Fruit fly (Drosophila melanogaster) whole organism, wandering third instar larva: ENCODE measurements around the gene CG11920.
A peak's percentile ranks its signal among the peaks of the same experiment; 100 is the strongest.

ENCODE experiments used
- CG9705 ChIP-seq: fragments of 200-800 bp; sonication (Bioruptor generic); optimal IDR thresholded peaks from 2 replicates; lab custom pipeline; 2018; ENCODE audit warnings: missing biosample characterization, mild to moderate bottlenecking, missing genetic modification characterization
- CrebA ChIP-seq: fragments of 200-800 bp; sonication (Bioruptor generic); optimal IDR thresholded peaks from 2 replicates; lab custom pipeline; 2016; ENCODE audit warnings: missing biosample characterization, mild to moderate bottlenecking, missing genetic modification characterization, borderline replicate concordance
- Dif ChIP-seq: fragments of 200-275, 200-300 bp; sonication (Bioruptor generic); optimal IDR thresholded peaks from 2 replicates; lab custom pipeline; 2018; ENCODE audit warnings: missing biosample characterization, missing genetic modification characterization; ENCODE audit not compliant: partially characterized antibody
- GATAd ChIP-seq: sonication (Bioruptor generic); optimal IDR thresholded peaks from 2 replicates; lab custom pipeline; 2016; ENCODE audit warnings: missing biosample characterization, missing genetic modification characterization
- Hr83 ChIP-seq: fragments of 200-300 bp; sonication (Bioruptor generic); optimal IDR thresholded peaks from 2 replicates; lab custom pipeline; 2016; ENCODE audit warnings: missing biosample characterization, mild to moderate bottlenecking, missing genetic modification characterization, moderate library complexity; ENCODE audit not compliant: poor library complexity, severe bottlenecking
- Jra ChIP-seq: sonication (Bioruptor generic); optimal IDR thresholded peaks from 2 replicates; lab custom pipeline; 2016; ENCODE audit warnings: missing biosample characterization, missing genetic modification characterization
- Mio ChIP-seq: sonication (Bioruptor generic); optimal IDR thresholded peaks from 2 replicates; lab custom pipeline; 2016; ENCODE audit warnings: missing biosample characterization, missing genetic modification characterization
- Myc ChIP-seq: fragments of >200 bp; optimal IDR thresholded peaks from 2 replicates; lab custom pipeline; 2017
- N ChIP-seq: fragments of >200 bp; optimal IDR thresholded peaks from 2 replicates; lab custom pipeline; 2018; ENCODE audit warnings: missing biosample characterization, missing external identifiers, missing genetic modification characterization
- OdsH ChIP-seq: fragments of 200-800 bp; sonication (Bioruptor generic); optimal IDR thresholded peaks from 2 replicates; lab custom pipeline; 2016; ENCODE audit warnings: missing biosample characterization, mild to moderate bottlenecking, missing genetic modification characterization
- Rel ChIP-seq, 2 experiments: fragments of 200-800 bp; sonication (Bioruptor generic) in 1 of 2; optimal IDR thresholded peaks; 2 replicates in 1 of 2; 3 replicates in 1 of 2; lab custom pipeline; 2016 to 2019; ENCODE audit warnings: mild to moderate bottlenecking in 2 of 2, missing biosample characterization in 2 of 2, missing genetic modification characterization in 2 of 2, moderate library complexity in 1 of 2
- Vsx2 ChIP-seq: fragments of 200-300, 225-300 bp; sonication (Bioruptor generic); optimal IDR thresholded peaks from 2 replicates; lab custom pipeline; 2018; ENCODE audit warnings: missing biosample characterization, missing genetic modification characterization; ENCODE audit not compliant: partially characterized antibody
- br ChIP-seq: fragments of 200-800 bp; sonication (Bioruptor generic); optimal IDR thresholded peaks from 2 replicates; lab custom pipeline; 2016; ENCODE audit warnings: missing biosample characterization, missing genetic modification characterization
- brk ChIP-seq: fragments of 200-800 bp; sonication (Bioruptor generic); optimal IDR thresholded peaks from 2 replicates; lab custom pipeline; 2016; ENCODE audit warnings: missing biosample characterization, mild to moderate bottlenecking, missing genetic modification characterization
- dl ChIP-seq, 2 experiments: fragments of 175-275, 200-275 bp in 1 of 2; fragments of 200-275 bp in 1 of 2; sonication (Bioruptor generic); optimal IDR thresholded peaks; lab custom pipeline; 2018; ENCODE audit warnings: mild to moderate bottlenecking in 2 of 2, missing biosample characterization in 2 of 2, missing genetic modification characterization in 2 of 2, moderate library complexity in 2 of 2; ENCODE audit not compliant: partially characterized antibody in 2 of 2, insufficient read depth in 1 of 2
- dmrt93B ChIP-seq: fragments of 200-800 bp; sonication (Bioruptor generic); optimal IDR thresholded peaks from 2 replicates; lab custom pipeline; 2018; ENCODE audit warnings: missing biosample characterization, mild to moderate bottlenecking, missing genetic modification characterization
- dsf ChIP-seq: sonication (Bioruptor generic); optimal IDR thresholded peaks from 2 replicates; lab custom pipeline; 2016; ENCODE audit warnings: missing biosample characterization, missing genetic modification characterization, borderline replicate concordance
- ey ChIP-seq: fragments of 200-800 bp; sonication (Bioruptor generic); optimal IDR thresholded peaks from 2 replicates; lab custom pipeline; 2016; ENCODE audit warnings: missing biosample characterization, missing genetic modification characterization
- foxo ChIP-seq, 2 experiments: fragments of 200-800 bp; sonication (Bioruptor generic); optimal IDR thresholded peaks; 2 replicates in 1 of 2; 3 replicates in 1 of 2; lab custom pipeline; 2016 to 2017; ENCODE audit warnings: missing biosample characterization in 2 of 2, missing genetic modification characterization in 2 of 2
- fru ChIP-seq: fragments of 200-800 bp; sonication (Bioruptor generic); optimal IDR thresholded peaks from 3 replicates; lab custom pipeline; 2016; ENCODE audit warnings: missing biosample characterization, mild to moderate bottlenecking, missing genetic modification characterization
- h ChIP-seq: fragments of 200-800 bp; sonication (Bioruptor generic); optimal IDR thresholded peaks from 3 replicates; lab custom pipeline; 2016; ENCODE audit warnings: missing biosample characterization, mild to moderate bottlenecking, missing genetic modification characterization
- lola ChIP-seq: fragments of >200 bp; optimal IDR thresholded peaks from 2 replicates; lab custom pipeline; 2017; ENCODE audit warnings: missing biosample characterization, missing genetic modification characterization
- pan ChIP-seq: fragments of >200 bp; optimal IDR thresholded peaks from 2 replicates; lab custom pipeline; 2017
- rgr ChIP-seq: fragments of 200-800 bp; sonication (Bioruptor generic); optimal IDR thresholded peaks from 3 replicates; lab custom pipeline; 2016; ENCODE audit warnings: missing biosample characterization, mild to moderate bottlenecking, missing genetic modification characterization
- sage ChIP-seq: fragments of 200-800 bp; sonication (Bioruptor generic); optimal IDR thresholded peaks from 2 replicates; lab custom pipeline; 2016; ENCODE audit warnings: missing biosample characterization, mild to moderate bottlenecking, missing genetic modification characterization
- sv ChIP-seq: fragments of 200-800 bp; sonication (Bioruptor generic); optimal IDR thresholded peaks from 3 replicates; lab custom pipeline; 2016; ENCODE audit warnings: missing biosample characterization, missing genetic modification characterization
- tai ChIP-seq: sonication (Bioruptor generic); optimal IDR thresholded peaks from 2 replicates; lab custom pipeline; 2016; ENCODE audit warnings: missing biosample characterization, missing genetic modification characterization
- usp ChIP-seq: fragments of >200 bp; optimal IDR thresholded peaks from 2 replicates; lab custom pipeline; 2017; ENCODE audit warnings: missing biosample characterization, missing genetic modification characterization
- woc ChIP-seq: sonication (Bioruptor generic); optimal IDR thresholded peaks from 2 replicates; lab custom pipeline; 2016; ENCODE audit warnings: missing biosample characterization, mild to moderate bottlenecking, missing genetic modification characterization

Gene CG11920

DNA sequence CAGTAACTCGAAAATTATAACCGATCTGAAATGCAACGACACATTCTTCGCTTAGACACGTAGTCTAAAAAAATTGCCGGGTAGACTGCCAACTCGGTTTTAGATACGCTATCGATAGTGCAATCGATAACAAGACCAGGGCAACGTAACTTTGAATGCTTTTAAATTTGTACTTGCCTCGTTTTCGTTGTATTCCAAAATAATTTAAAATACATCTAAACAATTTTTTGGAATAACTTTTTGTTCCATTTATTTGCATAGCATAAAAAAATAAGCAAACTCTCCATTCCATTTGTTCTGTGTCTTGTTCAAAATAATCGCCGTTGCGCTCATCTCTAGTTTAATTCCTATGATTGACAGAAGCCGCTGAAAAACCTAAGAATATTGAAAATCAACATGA, 5.1 kb upstream of the CG11920 start, which contains the start of the genes Stt3B and CG11839 (continued):
- TF ChIP-seq sage (GFP tag; lab: Kevin White, UChicago), result peak; percentile 2
- TF ChIP-seq Jra (GFP tag; lab: Kevin White, UChicago), result peak; percentile 91
- TF ChIP-seq brk (GFP tag; lab: Kevin White, UChicago), result no peak

DNA sequence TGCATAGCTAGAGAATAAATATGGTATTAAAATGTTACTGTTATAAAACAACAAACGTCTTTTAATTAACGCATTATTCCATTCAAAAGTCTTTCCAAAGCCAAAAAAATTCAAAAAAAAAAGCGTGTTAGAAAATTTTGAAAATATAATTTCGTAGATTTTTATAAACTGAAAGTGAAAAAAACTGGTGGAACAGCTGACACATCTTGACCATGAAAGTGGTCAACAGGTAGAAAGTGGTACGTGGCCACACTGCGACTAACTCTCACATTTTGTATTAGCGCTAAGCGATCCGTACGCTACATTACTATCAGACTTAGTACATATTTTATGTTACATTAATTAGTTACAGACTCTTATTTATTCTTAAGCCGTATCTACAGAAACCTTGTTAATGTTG, 3.8 kb upstream of the CG11920 start, which contains the start of gene CG11836:
Gene CG11836, plus strand, starts transcription at position 256 of the 400 bp plus-strand sequence.
- no peak for TF ChIP-seq Rel (GFP tag; optimal IDR thresholded peaks at IDR 0.05; lab: Kevin White, UChicago)
- TF ChIP-seq Rel (tag; optimal IDR thresholded peaks at IDR 0.05; lab: Kevin White, UChicago), result no peak
- no peak for TF ChIP-seq N (GFP tag; lab: Kevin White, UChicago)
- TF ChIP-seq OdsH (GFP tag; lab: Kevin White, UChicago), result no peak
- TF ChIP-seq h (GFP tag; lab: Kevin White, UChicago), result no peak
- TF ChIP-seq ey (GFP tag; lab: Kevin White, UChicago), result no peak
- no peak for TF ChIP-seq lola (GFP tag; lab: Kevin White, UChicago)
- no peak for TF ChIP-seq Vsx2 (GFP tag; lab: Kevin White, UChicago)
- TF ChIP-seq foxo (GFP tag; optimal IDR thresholded peaks at IDR 0.05; lab: Kevin White, UChicago), result no peak
- no peak for TF ChIP-seq CrebA (GFP tag; lab: Kevin White, UChicago)
- TF ChIP-seq CG9705, result no peak
- no peak for TF ChIP-seq pan (lab: Kevin White, UChicago)

DNA sequence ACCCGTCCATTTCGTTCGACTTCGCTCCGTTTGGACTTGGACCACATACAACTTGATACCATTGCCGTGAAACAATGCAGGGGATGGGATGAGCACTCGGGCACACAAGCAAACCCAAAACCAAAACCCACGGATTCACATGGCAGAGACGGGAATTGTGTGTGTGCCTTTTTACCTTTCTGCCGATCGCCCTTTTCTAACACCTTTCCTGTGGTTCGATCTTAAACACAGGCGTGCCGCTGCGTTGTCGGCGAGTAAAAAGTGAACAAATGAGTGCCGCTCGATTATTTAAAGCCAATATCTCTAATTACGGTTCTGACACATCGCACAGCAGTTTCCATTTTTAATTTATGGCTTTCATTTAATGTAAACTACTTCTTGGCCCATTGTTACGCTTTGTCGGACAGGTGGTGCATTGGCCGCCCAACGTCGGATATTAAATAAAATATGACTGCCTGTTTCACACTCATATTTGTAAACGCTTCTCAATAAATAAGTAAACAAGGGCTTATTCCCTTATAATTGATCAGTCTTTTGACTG, 2.7 kb downstream of the CG11920 start:
- TF ChIP-seq Mio (GFP tag; lab: Kevin White, UChicago) (no peak), pan (lab: Kevin White, UChicago) (no peak), ey (GFP tag; lab: Kevin White, UChicago) (no peak), dmrt93B (GFP tag; lab: Kevin White, UChicago) (no peak)
- TF ChIP-seq, all 38 proteins: peak for 0

DNA sequence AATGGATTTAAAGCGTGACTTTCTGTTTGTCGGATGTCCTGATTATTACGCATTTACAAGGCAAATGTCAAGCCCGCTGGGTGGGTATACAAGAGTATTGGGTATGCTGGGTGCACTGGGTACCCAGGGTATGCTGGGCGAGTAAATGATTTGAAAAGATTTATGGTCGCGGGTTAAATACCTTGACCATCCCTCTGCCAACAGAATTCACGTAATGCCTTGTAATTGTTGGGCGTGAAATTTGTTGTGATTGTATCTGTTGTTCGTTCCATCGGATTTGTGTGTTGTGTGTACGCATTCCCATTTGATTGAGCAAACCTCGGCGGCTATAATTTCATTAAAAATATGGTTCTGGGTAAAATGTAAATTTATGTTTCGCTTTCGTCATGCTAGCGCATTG, 4.0 kb downstream of the CG11920 start:
- no peak for TF ChIP-seq Dif (GFP tag; lab: Kevin White, UChicago)
- TF ChIP-seq Myc (lab: Kevin White, UChicago), result no peak
- TF ChIP-seq rgr (GFP tag; lab: Kevin White, UChicago), result no peak
- TF ChIP-seq OdsH (GFP tag; lab: Kevin White, UChicago), result no peak
- TF ChIP-seq, all 38 proteins: peak for 0

DNA sequence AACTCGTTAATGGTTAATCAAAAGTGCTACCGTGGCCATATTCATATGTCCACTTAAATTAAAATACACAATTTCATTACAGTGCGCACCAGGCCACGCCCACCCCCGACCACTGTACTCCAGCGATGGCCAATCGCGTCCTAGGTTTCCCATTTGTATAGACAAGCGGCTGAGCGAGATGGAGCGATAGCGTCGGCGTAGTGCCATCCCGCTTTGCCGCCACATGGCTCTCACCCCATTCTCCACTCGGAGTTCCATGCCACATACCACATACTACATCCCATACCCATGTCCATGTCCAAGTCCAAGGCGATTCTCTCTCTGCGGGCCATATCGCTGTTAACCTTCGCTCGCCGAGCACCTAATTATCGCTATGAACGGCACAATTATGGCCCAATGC, 5.8 kb downstream of the CG11920 start:
- TF ChIP-seq Dif (GFP tag; lab: Kevin White, UChicago) (peak; percentile 40), tai (GFP tag; lab: Kevin White, UChicago) (no peak), Hr83 (GFP tag; lab: Kevin White, UChicago) (peak; percentile 57), usp (no peak)

DNA sequence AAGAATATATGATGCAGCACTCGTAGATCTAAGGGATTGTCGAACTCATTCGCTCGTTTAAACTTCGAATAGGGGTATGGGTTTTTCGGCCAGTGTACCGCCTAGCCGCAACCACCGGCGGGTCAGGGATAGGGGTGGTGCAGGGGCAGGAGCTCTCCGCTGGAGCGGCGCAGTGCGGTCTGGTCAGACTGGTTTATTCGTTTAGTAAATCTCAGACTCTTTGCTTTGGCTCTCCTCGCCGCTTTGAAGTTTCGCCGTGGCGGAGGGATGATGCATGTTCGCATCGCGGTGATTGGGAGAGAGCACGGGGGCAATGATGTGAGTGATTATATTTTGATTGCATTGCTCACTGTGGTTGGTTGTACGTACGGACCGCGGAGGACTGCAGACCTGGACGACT, 7.7 kb downstream of the CG11920 start, which contains the start of gene fd96Ca:
Gene fd96Ca, plus strand, starts transcription at position 337 of the 400 bp plus-strand sequence.
- no peak for TF ChIP-seq OdsH (GFP tag; lab: Kevin White, UChicago)
- no peak for TF ChIP-seq br (GFP tag; lab: Kevin White, UChicago)
- TF ChIP-seq Dif (GFP tag; lab: Kevin White, UChicago), result peak; percentile 38
- TF ChIP-seq dsf (GFP tag; lab: Kevin White, UChicago), result no peak
- TF ChIP-seq Vsx2 (GFP tag; lab: Kevin White, UChicago), result peak; percentile 67
- TF ChIP-seq woc (GFP tag; lab: Kevin White, UChicago), result peak; percentile 38
- no peak for TF ChIP-seq fru (GFP tag; lab: Kevin White, UChicago)

DNA sequence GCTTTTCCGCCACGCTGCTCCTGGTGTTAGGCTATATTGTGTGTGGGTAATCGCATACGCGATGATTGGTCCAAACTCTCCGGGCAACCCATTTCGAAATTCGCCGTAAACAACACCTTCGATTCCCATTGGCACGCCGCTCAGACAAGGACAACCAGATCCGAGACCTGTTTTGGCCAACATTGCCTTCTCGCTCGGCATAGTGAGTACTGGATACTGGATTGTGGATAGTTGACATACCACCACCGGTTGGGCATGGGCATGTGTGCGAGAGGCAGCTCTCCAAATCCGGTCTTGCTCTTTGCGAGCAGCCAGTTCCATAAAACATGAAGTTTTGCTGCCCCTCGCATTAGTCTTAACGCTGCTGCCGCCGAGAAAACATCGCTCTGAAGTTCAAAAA, 20.0 kb downstream of the CG11920 start, which contains the start of gene fd96Cb:
Gene fd96Cb, plus strand, starts transcription at position 374 of the 400 bp plus-strand sequence.
- TF ChIP-seq dmrt93B (GFP tag; lab: Kevin White, UChicago) (no peak), fru (GFP tag; lab: Kevin White, UChicago) (no peak), sv (GFP tag; lab: Kevin White, UChicago) (no peak), Rel (GFP tag; optimal IDR thresholded peaks at IDR 0.05; lab: Kevin White, UChicago) (no peak), Rel (tag; optimal IDR thresholded peaks at IDR 0.05; lab: Kevin White, UChicago) (peak; percentile 16), sage (GFP tag; lab: Kevin White, UChicago) (no peak), dl (GFP tag; optimal IDR thresholded peaks at IDR 0.05; lab: Kevin White, UChicago; ENCODE audit: insufficient read depth in 1 of 2, partially characterized antibody in 2 of 2) (peak; percentile 30 to 74), Vsx2 (GFP tag; lab: Kevin White, UChicago) (peak; percentile 96), woc (GFP tag; lab: Kevin White, UChicago) (no peak), Jra (GFP tag; lab: Kevin White, UChicago) (no peak), Dif (GFP tag; lab: Kevin White, UChicago) (peak; percentile 94), GATAd (no peak)
